Worm (Caenorhabditis elegans) whole organism, late embryonic: ENCODE results near the gene zig-8.

Experiments
- T23F11.4 ChIP-seq: fragments of 200-800 bp; sonication (Bioruptor generic); optimal IDR thresholded peaks from 2 replicates; lab custom pipeline; 2018; ENCODE audit warnings: mild to moderate bottlenecking, missing genetic modification characterization, missing compliant biosample characterization
- ama-1 ChIP-seq: fragments of 150-350 bp; optimal IDR thresholded peaks from 2 replicates; lab custom pipeline; 2014
- ceh-19 ChIP-seq: fragments of 200-800 bp; sonication (Bioruptor generic); optimal IDR thresholded peaks from 2 replicates; lab custom pipeline; 2018; ENCODE audit warnings: mild to moderate bottlenecking, missing genetic modification characterization, missing compliant biosample characterization
- ets-4 ChIP-seq: sonication (generic microtip); optimal IDR thresholded peaks from 2 replicates; lab custom pipeline; 2016; ENCODE audit warnings: missing genetic modification characterization, missing compliant biosample characterization
- fkh-10 ChIP-seq: fragments of 150-350 bp; optimal IDR thresholded peaks from 2 replicates; lab custom pipeline; 2014; ENCODE audit warnings: missing biosample characterization, missing genetic modification reagents, missing genetic modification characterization
- hlh-15 ChIP-seq: sonication (generic microtip); optimal IDR thresholded peaks from 2 replicates; lab custom pipeline; 2016; ENCODE audit warnings: missing genetic modification characterization, missing compliant biosample characterization
- nhr-11 ChIP-seq: fragments of 150-350 bp; optimal IDR thresholded peaks from 2 replicates; lab custom pipeline; 2014; ENCODE audit warnings: missing biosample characterization, missing genetic modification characterization
- pag-3 ChIP-seq: sonication (generic microtip); optimal IDR thresholded peaks from 2 replicates; lab custom pipeline; 2016; ENCODE audit warnings: missing compliant biosample characterization, missing genetic modification characterization, borderline replicate concordance
- pha-2 ChIP-seq: sonication (generic microtip); optimal IDR thresholded peaks from 2 replicates; lab custom pipeline; 2017; ENCODE audit warnings: mild to moderate bottlenecking, missing genetic modification characterization, missing compliant biosample characterization

ce11 chrIII:13107307-13107706, 12.3 kb upstream of the zig-8 start, which contains the start of gene dhhc-8:
- TF ChIP-seq hlh-15 (no peak), T23F11.4 (GFP tag; lab: Kevin White, UChicago) (no peak), nhr-11 (tag; lab: Kevin White, UChicago) (no peak), fkh-10 (GFP tag; lab: Kevin White, UChicago) (no peak), pha-2 (tag; lab: Kevin White, UChicago) (no peak), ama-1 (no peak), ets-4 (tag; lab: Kevin White, UChicago) (no peak), ceh-19 (GFP tag; lab: Kevin White, UChicago) (no peak), pag-3 (tag; lab: Kevin White, UChicago) (no peak)
